Worm (Caenorhabditis elegans): Measurements from ENCODE around the gene C45G9.4.
"Not testable (repeated sequence)": the region's sequence is repeated elsewhere in the genome, so short reads cannot be mapped to it uniquely, and the experiment has no call there.

C45G9.4 gene

ce11 chrIII:5062406-5062805, at the start of gene C45G9.4:
Gene C45G9.4, plus strand, starts transcription at chrIII:5062706.
- not testable (repeated sequence) for TF ChIP-seq tbx-8 (GFP tag; optimal IDR thresholded peaks at IDR 0.05); lin-13 (tag; optimal IDR thresholded peaks at IDR 0.05); ztf-11 (tag; optimal IDR thresholded peaks at IDR 0.05)

- TF ChIP-seq ham-2 (GFP tag; optimal IDR thresholded peaks at IDR 0.05) (peak; percentile 88), unc-120 (tag; optimal IDR thresholded peaks at IDR 0.05; ENCODE audit: poor library complexity, severe bottlenecking) (peak; percentile 97), nhr-2 (tag; optimal IDR thresholded peaks at IDR 0.05) (peak; percentile 61), unc-39 (tag; optimal IDR thresholded peaks at IDR 0.05) (no peak), snpc-4 (tag; optimal IDR thresholded peaks at IDR 0.05) (no peak), bed-3 (GFP tag; optimal IDR thresholded peaks at IDR 0.05) (no peak), hlh-1 (tag; optimal IDR thresholded peaks at IDR 0.05) (peak; percentile 74), flh-1 (GFP tag; optimal IDR thresholded peaks at IDR 0.05) (no peak), zip-8 (tag; optimal IDR thresholded peaks at IDR 0.05) (peak; percentile 2), ces-1 (GFP tag; optimal IDR thresholded peaks at IDR 0.05) (peak; percentile 97), pha-4 (tag; optimal IDR thresholded peaks at IDR 0.05) (peak; percentile 47), mep-1 (tag; optimal IDR thresholded peaks at IDR 0.05) (peak; percentile 89), sem-2 (GFP tag; optimal IDR thresholded peaks at IDR 0.05) (no peak), nhr-12 (tag; optimal IDR thresholded peaks at IDR 0.05) (no peak), lsy-2 (tag; optimal IDR thresholded peaks at IDR 0.05) (peak; percentile 69), blmp-1 (tag; optimal IDR thresholded peaks at IDR 0.05) (peak; percentile 26), cnd-1 (tag; optimal IDR thresholded peaks at IDR 0.05) (peak; percentile 68), elt-3 (tag; optimal IDR thresholded peaks at IDR 0.05) (no peak), nhr-28 (tag; optimal IDR thresholded peaks at IDR 0.05) (no peak), ceh-39 (tag; optimal IDR thresholded peaks at IDR 0.05) (peak; percentile 72), nhr-76 (tag; optimal IDR thresholded peaks at IDR 0.05) (no peak), ceh-83 (GFP tag; optimal IDR thresholded peaks at IDR 0.05) (no peak), nhr-237 (tag; optimal IDR thresholded peaks at IDR 0.05) (peak; percentile 63), mls-2 (tag; optimal IDR thresholded peaks at IDR 0.05) (peak; percentile 84), mab-5 (tag; optimal IDR thresholded peaks at IDR 0.05) (no peak), ceh-43 (GFP tag; optimal IDR thresholded peaks at IDR 0.05) (peak; percentile 3), elt-1 (tag; optimal IDR thresholded peaks at IDR 0.05; ENCODE audit: borderline replicate concordance, insufficient read depth) (no peak), M03D4.4 (tag; optimal IDR thresholded peaks at IDR 0.05) (peak; percentile 67), unc-62 (GFP tag; optimal IDR thresholded peaks at IDR 0.05) (peak; percentile 94), lin-13 (tag; optimal IDR thresholded peaks at IDR 0.05) (peak; percentile 16), drap-1 (GFP tag; optimal IDR thresholded peaks at IDR 0.05) (peak; percentile 77), lin-32 (GFP tag; optimal IDR thresholded peaks at IDR 0.05) (no peak), sptf-1 (tag; optimal IDR thresholded peaks at IDR 0.05) (peak; percentile 52), ztf-11 (tag; optimal IDR thresholded peaks at IDR 0.05) (peak; percentile 78), tbx-8 (GFP tag; optimal IDR thresholded peaks at IDR 0.05) (peak; percentile 7)
These were observed 48.6 kb upstream of the C45G9.4 start for ce11 chrIII:5013915-5014346.

ce11 chrIII:5017550-5017949, 45.0 kb upstream of the C45G9.4 start, which contains the start of gene larp-1:
Gene larp-1, minus strand, starts transcription at chrIII:5017650.
- TF ChIP-seq ceh-39 (tag; optimal IDR thresholded peaks at IDR 0.05) (no peak), zip-8 (tag; optimal IDR thresholded peaks at IDR 0.05) (no peak), elt-1 (tag; optimal IDR thresholded peaks at IDR 0.05; ENCODE audit: borderline replicate concordance, insufficient read depth) (no peak), ces-1 (GFP tag; optimal IDR thresholded peaks at IDR 0.05) (no peak), drap-1 (GFP tag; optimal IDR thresholded peaks at IDR 0.05) (no peak), ceh-83 (GFP tag; optimal IDR thresholded peaks at IDR 0.05) (no peak)

- peak; percentile 63 for TF ChIP-seq elt-1 (tag; optimal IDR thresholded peaks at IDR 0.05; ENCODE audit: borderline replicate concordance, insufficient read depth)
- TF ChIP-seq ceh-43 (GFP tag; optimal IDR thresholded peaks at IDR 0.05) = peak; percentile 61
- TF ChIP-seq nhr-2 (tag; optimal IDR thresholded peaks at IDR 0.05) = no peak
- peak; percentile 67 for TF ChIP-seq nhr-12 (tag; optimal IDR thresholded peaks at IDR 0.05)
- TF ChIP-seq bed-3 (GFP tag; optimal IDR thresholded peaks at IDR 0.05) = no peak
- no peak for TF ChIP-seq flh-1 (GFP tag; optimal IDR thresholded peaks at IDR 0.05)
- peak; percentile 69 for TF ChIP-seq ceh-83 (GFP tag; optimal IDR thresholded peaks at IDR 0.05)
- peak; percentile 87 for TF ChIP-seq mls-2 (tag; optimal IDR thresholded peaks at IDR 0.05)
- peak; percentile 75 for TF ChIP-seq unc-120 (tag; optimal IDR thresholded peaks at IDR 0.05; ENCODE audit: poor library complexity, severe bottlenecking)
- TF ChIP-seq lsy-2 (tag; optimal IDR thresholded peaks at IDR 0.05) = peak; percentile 90
- peak; percentile 93 for TF ChIP-seq sptf-1 (tag; optimal IDR thresholded peaks at IDR 0.05)
- TF ChIP-seq lin-32 (GFP tag; optimal IDR thresholded peaks at IDR 0.05) = peak; percentile 32
- TF ChIP-seq mab-5 (tag; optimal IDR thresholded peaks at IDR 0.05) = peak; percentile 38
- TF ChIP-seq zip-8 (tag; optimal IDR thresholded peaks at IDR 0.05) = no peak
- TF ChIP-seq pha-4 (tag; optimal IDR thresholded peaks at IDR 0.05) = peak; percentile 98
- peak; percentile 98 for TF ChIP-seq mep-1 (tag; optimal IDR thresholded peaks at IDR 0.05)
- TF ChIP-seq lin-13 (tag; optimal IDR thresholded peaks at IDR 0.05) = peak; percentile 99
- peak; percentile 88 for TF ChIP-seq drap-1 (GFP tag; optimal IDR thresholded peaks at IDR 0.05)
- peak; percentile 25 for TF ChIP-seq blmp-1 (tag; optimal IDR thresholded peaks at IDR 0.05)
- TF ChIP-seq unc-39 (tag; optimal IDR thresholded peaks at IDR 0.05) = peak; percentile 61
- peak; percentile 8 for TF ChIP-seq sem-2 (GFP tag; optimal IDR thresholded peaks at IDR 0.05)
- TF ChIP-seq ztf-11 (tag; optimal IDR thresholded peaks at IDR 0.05) = peak; percentile 88
- TF ChIP-seq unc-62 (GFP tag; optimal IDR thresholded peaks at IDR 0.05) = peak; percentile 47
- peak; percentile 32 for TF ChIP-seq elt-3 (tag; optimal IDR thresholded peaks at IDR 0.05)
- TF ChIP-seq cnd-1 (tag; optimal IDR thresholded peaks at IDR 0.05) = peak; percentile 77
- peak; percentile 49 for TF ChIP-seq nhr-28 (tag; optimal IDR thresholded peaks at IDR 0.05)
- peak; percentile 54 for TF ChIP-seq hlh-1 (tag; optimal IDR thresholded peaks at IDR 0.05)
- TF ChIP-seq nhr-76 (tag; optimal IDR thresholded peaks at IDR 0.05) = peak; percentile 17
- TF ChIP-seq nhr-237 (tag; optimal IDR thresholded peaks at IDR 0.05) = peak; percentile 95
- peak; percentile 84 for TF ChIP-seq M03D4.4 (tag; optimal IDR thresholded peaks at IDR 0.05)
- peak; percentile 51 for TF ChIP-seq ces-1 (GFP tag; optimal IDR thresholded peaks at IDR 0.05)
- TF ChIP-seq tbx-8 (GFP tag; optimal IDR thresholded peaks at IDR 0.05) = peak; percentile 4
- peak; percentile 64 for TF ChIP-seq ceh-39 (tag; optimal IDR thresholded peaks at IDR 0.05)
- TF ChIP-seq ham-2 (GFP tag; optimal IDR thresholded peaks at IDR 0.05) = peak; percentile 93
- TF ChIP-seq snpc-4 (tag; optimal IDR thresholded peaks at IDR 0.05) = no peak
These were observed 44.3 kb upstream of the C45G9.4 start, which contains the start of gene wip-1 for ce11 chrIII:5018116-5018689. Gene wip-1, plus strand, starts transcription at chrIII:5018639.

Measured in whole organism, mixed stage, embryonic.